Worm (Caenorhabditis elegans) whole organism, L2 larva: ENCODE results near the gene gst-21.

ENCODE experiments used
- R02D3.7 ChIP-seq: fragments of 150-350 bp; optimal IDR thresholded peaks from 2 replicates; lab custom pipeline; 2014; ENCODE audit warnings: missing biosample characterization, missing genetic modification characterization
- Y55F3AM.14 ChIP-seq: fragments of 200-800 bp; sonication (Bioruptor generic); optimal IDR thresholded peaks from 2 replicates; lab custom pipeline; 2018; ENCODE audit warnings: mild to moderate bottlenecking, missing genetic modification characterization, missing compliant biosample characterization
- aly-2 ChIP-seq: fragments of 150-350 bp; optimal IDR thresholded peaks from 2 replicates; lab custom pipeline; 2014; ENCODE audit warnings: missing biosample characterization, missing genetic modification characterization
- blmp-1 ChIP-seq: sonication (generic microtip); optimal IDR thresholded peaks from 2 replicates; lab custom pipeline; 2017; ENCODE audit warnings: missing genetic modification characterization, mild to moderate bottlenecking, missing compliant biosample characterization, antibody characterized with exemption, moderate library complexity; ENCODE audit not compliant: insufficient read depth
- ceh-16 ChIP-seq: fragments of 150-350 bp; optimal IDR thresholded peaks from 2 replicates; lab custom pipeline; 2014; ENCODE audit warnings: missing biosample characterization, missing genetic modification characterization
- crh-2 ChIP-seq: sonication (generic microtip); optimal IDR thresholded peaks from 2 replicates; lab custom pipeline; 2017; ENCODE audit warnings: missing biosample characterization, missing genetic modification characterization
- egl-27 ChIP-seq: sonication (generic microtip); optimal IDR thresholded peaks from 3 replicates; lab custom pipeline; 2017; ENCODE audit warnings: missing biosample characterization, missing genetic modification reagents, missing genetic modification characterization
- elt-1 ChIP-seq: fragments of 150-350 bp; optimal IDR thresholded peaks from 2 replicates; lab custom pipeline; 2014; ENCODE audit warnings: missing biosample characterization, missing genetic modification characterization
- fos-1 ChIP-seq: fragments of 150-350 bp; optimal IDR thresholded peaks from 2 replicates; lab custom pipeline; 2014; ENCODE audit warnings: missing biosample characterization, missing genetic modification characterization
- lin-11 ChIP-seq: fragments of 150-350 bp; sonication (generic microtip); optimal IDR thresholded peaks from 2 replicates; lab custom pipeline; 2014; ENCODE audit warnings: missing biosample characterization, missing genetic modification characterization, inconsistent platforms, mixed read lengths
- lin-39 ChIP-seq: fragments of 150-350 bp; optimal IDR thresholded peaks from 2 replicates; lab custom pipeline; 2014; ENCODE audit warnings: missing biosample characterization, missing genetic modification reagents, missing genetic modification characterization
- lsy-2 ChIP-seq, 2 experiments: fragments of 150-350 bp in 1 of 2; sonication (generic microtip) in 1 of 2; optimal IDR thresholded peaks; 2 replicates each; lab custom pipeline; 2014 to 2017; ENCODE audit warnings: missing biosample characterization in 2 of 2, missing genetic modification characterization in 2 of 2
- mab-5 ChIP-seq: fragments of 150-350 bp; optimal IDR thresholded peaks from 2 replicates; lab custom pipeline; 2014; ENCODE audit warnings: missing biosample characterization, missing genetic modification characterization
- mdl-1 ChIP-seq, 2 experiments: fragments of 150-350 bp in 1 of 2; sonication (generic microtip) in 1 of 2; optimal IDR thresholded peaks; 2 replicates each; lab custom pipeline; 2017; ENCODE audit warnings: missing biosample characterization in 2 of 2, missing genetic modification characterization in 2 of 2
- nhr-10 ChIP-seq: sonication (generic microtip); optimal IDR thresholded peaks from 2 replicates; lab custom pipeline; 2017; ENCODE audit warnings: missing biosample characterization, missing genetic modification characterization
- nhr-11 ChIP-seq: fragments of 150-350 bp; optimal IDR thresholded peaks from 2 replicates; lab custom pipeline; 2014; ENCODE audit warnings: missing biosample characterization, missing genetic modification characterization
- nhr-21 ChIP-seq: fragments of 150-350 bp; optimal IDR thresholded peaks from 2 replicates; lab custom pipeline; 2014; ENCODE audit warnings: missing biosample characterization, missing genetic modification characterization
- nhr-23 ChIP-seq: fragments of 150-350 bp; optimal IDR thresholded peaks from 2 replicates; lab custom pipeline; 2014; ENCODE audit warnings: missing biosample characterization, missing genetic modification reagents, missing genetic modification characterization
- nhr-237 ChIP-seq: fragments of 150-350 bp; optimal IDR thresholded peaks from 2 replicates; lab custom pipeline; 2014; ENCODE audit warnings: missing biosample characterization, missing genetic modification characterization
- nhr-25 ChIP-seq: fragments of 150-350 bp; sonication (generic microtip); optimal IDR thresholded peaks from 3 replicates; lab custom pipeline; 2014; ENCODE audit warnings: missing biosample characterization, missing genetic modification characterization
- nhr-6 ChIP-seq: fragments of 150-350 bp; optimal IDR thresholded peaks from 2 replicates; lab custom pipeline; 2014; ENCODE audit warnings: missing biosample characterization, missing genetic modification characterization
- nhr-77 ChIP-seq: fragments of 150-350 bp; optimal IDR thresholded peaks from 2 replicates; lab custom pipeline; 2014; ENCODE audit warnings: missing biosample characterization, missing genetic modification characterization
- peb-1 ChIP-seq: fragments of 150-350 bp; optimal IDR thresholded peaks from 2 replicates; lab custom pipeline; 2014; ENCODE audit warnings: missing biosample characterization, missing genetic modification characterization
- skn-1 ChIP-seq: sonication (generic microtip); optimal IDR thresholded peaks from 2 replicates; lab custom pipeline; 2017; ENCODE audit warnings: missing biosample characterization, missing genetic modification characterization
- sma-3 ChIP-seq: sonication (generic microtip); optimal IDR thresholded peaks from 2 replicates; lab custom pipeline; 2016; ENCODE audit warnings: missing genetic modification reagents, missing genetic modification characterization, missing compliant biosample characterization
- snpc-4 ChIP-seq: fragments of 150-350 bp; optimal IDR thresholded peaks from 2 replicates; lab custom pipeline; 2014; ENCODE audit warnings: missing biosample characterization, missing genetic modification characterization
- unc-39 ChIP-seq: fragments of 150-350 bp; optimal IDR thresholded peaks from 2 replicates; lab custom pipeline; 2014; ENCODE audit warnings: missing biosample characterization, missing genetic modification characterization
- unc-55 ChIP-seq: fragments of 150-350 bp; sonication (generic microtip); optimal IDR thresholded peaks from 3 replicates; lab custom pipeline; 2014; ENCODE audit warnings: missing biosample characterization, missing genetic modification reagents, missing genetic modification characterization
- zag-1 ChIP-seq: fragments of 150-350 bp; optimal IDR thresholded peaks from 2 replicates; lab custom pipeline; 2014; ENCODE audit warnings: missing biosample characterization, missing genetic modification characterization
- ztf-1 ChIP-seq: fragments of 200-800 bp; sonication (Bioruptor generic); conservative IDR thresholded peaks from 2 replicates; pipeline ENCODE4 v1.3.6; 2022; ENCODE audit warnings: missing genetic modification characterization, missing compliant biosample characterization
- ztf-4 ChIP-seq: fragments of 150-350 bp; optimal IDR thresholded peaks from 2 replicates; lab custom pipeline; 2014; ENCODE audit warnings: missing biosample characterization, missing genetic modification characterization

Gene gst-21

ce11 chrV:1767427-1767826 is 35.6 kb upstream of the gst-21 start:
- no peak for TF ChIP-seq Y55F3AM.14 (GFP tag; lab: Kevin White, UChicago)
- TF ChIP-seq snpc-4 (tag; lab: Kevin White, UChicago): no peak
- TF ChIP-seq mdl-1 (tag; optimal IDR thresholded peaks at IDR 0.05; lab: Kevin White, UChicago): no peak

ce11 chrV:1760682-1761081 is 28.9 kb upstream of the gst-21 start, which contains the start of gene clec-205:
Gene clec-205, plus strand, starts transcription at chrV:1760893.
- TF ChIP-seq egl-27 (tag; lab: Kevin White, UChicago) (no peak), fos-1 (tag; lab: Kevin White, UChicago) (peak; percentile 63)
- TF ChIP-seq, all 48 proteins: peak for 1

- TF ChIP-seq crh-2 (tag; lab: Kevin White, UChicago) (no peak), fos-1 (tag; lab: Kevin White, UChicago) (peak; percentile 28)
Observed at ce11 chrV:1756856-1757255, 25.0 kb upstream of the gst-21 start, which contains the start of gene clec-204. Gene clec-204, plus strand, starts transcription at chrV:1757156.

DNA sequence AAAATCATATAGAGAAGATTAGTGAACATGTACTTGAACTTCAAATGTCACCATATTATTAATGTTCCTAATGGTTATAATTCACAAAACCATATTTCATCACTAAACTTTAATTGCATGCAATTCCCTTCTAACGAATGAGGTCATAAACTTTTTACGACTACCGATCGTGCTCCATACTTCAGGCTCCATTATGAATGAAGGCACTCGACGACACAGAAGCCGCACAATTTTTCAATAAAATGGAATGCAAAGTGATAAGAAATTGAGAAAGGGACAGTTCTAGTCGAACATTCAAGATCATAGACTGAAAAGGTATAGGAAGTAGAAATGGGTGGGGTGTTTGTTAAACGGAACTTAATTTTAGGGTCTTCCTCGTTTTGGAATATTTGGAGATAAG is 24.3 kb upstream of the gst-21 start:
- TF ChIP-seq nhr-11 (tag; lab: Kevin White, UChicago) (no peak), nhr-23 (tag; lab: Kevin White, UChicago) (no peak), ztf-4 (tag; lab: Kevin White, UChicago) (no peak), unc-39 (tag; lab: Kevin White, UChicago) (no peak), mdl-1 (tag; optimal IDR thresholded peaks at IDR 0.05; lab: Kevin White, UChicago) (no peak), elt-1 (no peak), peb-1 (tag; lab: Kevin White, UChicago) (no peak), mab-5 (tag; lab: Kevin White, UChicago) (no peak), nhr-6 (no peak), nhr-25 (tag; lab: Kevin White, UChicago) (no peak), fos-1 (tag; lab: Kevin White, UChicago) (no peak), blmp-1 (tag; lab: Kevin White, UChicago) (no peak)

DNA sequence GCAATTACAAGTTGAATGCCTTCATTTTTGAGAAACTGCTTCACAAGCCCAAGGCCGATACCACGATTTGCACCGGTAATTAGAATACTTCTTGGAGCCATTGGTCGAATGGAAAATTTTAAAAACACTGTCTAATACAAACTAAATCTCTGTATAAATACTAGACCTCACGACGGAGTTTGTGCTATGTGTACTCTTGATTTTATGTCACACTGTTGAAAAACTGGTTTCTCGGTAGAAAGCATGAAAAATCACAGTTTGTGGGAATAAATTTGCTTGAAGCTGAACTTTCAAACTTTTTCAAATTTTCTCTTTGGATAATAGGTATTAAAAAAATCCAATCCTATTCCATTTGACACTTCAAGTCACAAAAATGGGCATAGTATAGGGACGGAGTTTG is 23.8 kb upstream of the gst-21 start, which contains the start of gene ZK697.14:
Gene ZK697.14, minus strand, starts transcription at position 101 of the 400 bp plus-strand sequence.
- TF ChIP-seq aly-2: no peak
- TF ChIP-seq, all 48 proteins: peak for 0

DNA sequence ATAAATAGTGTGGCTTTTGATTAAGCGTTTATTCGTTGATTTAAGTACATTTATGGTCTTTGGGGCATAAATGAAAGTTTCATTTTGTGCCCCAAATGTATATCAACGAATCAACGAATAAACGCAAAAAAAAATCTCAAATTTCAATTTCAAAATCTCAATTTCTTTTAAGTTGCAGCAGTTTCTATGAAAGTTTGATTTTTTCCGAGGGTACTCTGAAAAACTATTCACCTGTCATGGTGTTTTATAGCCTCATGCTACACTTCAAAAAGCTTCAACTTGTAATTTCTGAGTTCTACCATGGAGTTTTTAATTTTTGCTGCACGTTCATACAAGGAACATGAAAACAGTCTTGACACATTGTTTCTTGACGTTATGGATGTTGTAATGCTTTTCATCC is 20.7 kb upstream of the gst-21 start, which contains the start of gene ZK697.1:
Gene ZK697.1, plus strand, starts transcription at position 301 of the 400 bp plus-strand sequence.
- TF ChIP-seq lin-39 (tag; lab: Kevin White, UChicago): no peak
- TF ChIP-seq sma-3 (GFP tag; lab: Kevin White, UChicago): no peak
- no peak for TF ChIP-seq lsy-2 (tag; optimal IDR thresholded peaks at IDR 0.05; lab: Kevin White, UChicago)
- TF ChIP-seq skn-1 (tag; lab: Kevin White, UChicago): no peak
- no peak for TF ChIP-seq snpc-4 (tag; lab: Kevin White, UChicago)
- TF ChIP-seq zag-1: no peak
- TF ChIP-seq blmp-1 (tag; lab: Kevin White, UChicago): no peak

ce11 chrV:1751449-1751848 is 19.6 kb upstream of the gst-21 start, which contains the start of gene srh-199:
Gene srh-199, minus strand, starts transcription at chrV:1751549.
- TF ChIP-seq mdl-1 (tag; optimal IDR thresholded peaks at IDR 0.05; lab: Kevin White, UChicago) (no peak), R02D3.7 (tag; lab: Kevin White, UChicago) (no peak)

ce11 chrV:1749053-1749452 is 17.2 kb upstream of the gst-21 start, which contains the start of gene ZK697.8:
Gene ZK697.8, minus strand, starts transcription at chrV:1749153.
- no peak for TF ChIP-seq ceh-16
- no peak for TF ChIP-seq nhr-10
- no peak for TF ChIP-seq peb-1 (tag; lab: Kevin White, UChicago)
- TF ChIP-seq unc-39 (tag; lab: Kevin White, UChicago): no peak
- TF ChIP-seq unc-55: no peak
- TF ChIP-seq nhr-6: no peak
- TF ChIP-seq nhr-21 (tag; lab: Kevin White, UChicago): no peak
- no peak for TF ChIP-seq nhr-11 (tag; lab: Kevin White, UChicago)
- no peak for TF ChIP-seq nhr-77
- TF ChIP-seq lin-11 (tag; lab: Kevin White, UChicago): no peak
- TF ChIP-seq nhr-25 (tag; lab: Kevin White, UChicago): no peak
- TF ChIP-seq nhr-237 (tag; lab: Kevin White, UChicago): no peak
- no peak for TF ChIP-seq aly-2
- TF ChIP-seq Y55F3AM.14 (GFP tag; lab: Kevin White, UChicago): no peak
- TF ChIP-seq ztf-1 (GFP tag; lab: Robert Waterston, UW): no peak
